Worm (Caenorhabditis elegans): ENCODE data around the gene kvs-3.

kvs-3 gene

DNA sequence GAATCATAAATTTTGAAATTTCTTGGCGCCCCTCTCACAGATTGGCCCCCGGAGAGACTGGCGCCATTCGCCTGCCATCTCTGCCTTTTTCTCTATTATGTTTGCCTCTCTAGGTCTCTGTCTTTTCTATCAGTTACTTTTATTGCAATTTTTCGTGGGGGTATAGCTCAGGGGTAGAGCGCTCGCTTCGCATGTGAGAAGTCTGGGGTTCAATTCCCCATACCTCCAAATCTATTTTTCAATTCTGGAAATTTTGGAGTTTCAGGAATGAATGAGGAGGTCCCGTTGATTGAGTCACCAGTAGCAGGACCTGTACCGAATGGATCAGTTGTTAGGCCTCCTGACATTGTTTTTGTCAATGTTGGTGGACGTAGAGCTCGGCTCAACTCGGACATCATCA is at the start of gene kvs-3:
kvs-3 (plus strand) TSS at position 266 of the 400 bp plus-strand sequence.
- TF ChIP-seq unc-62 (GFP tag; optimal IDR thresholded peaks at IDR 0.05), result no peak

ce11 chrV:9270442-9270841 is 47.7 kb upstream of the kvs-3 start:
- no peak for TF ChIP-seq unc-62 (GFP tag; optimal IDR thresholded peaks at IDR 0.05)

ce11 chrV:9271835-9272234 is 46.3 kb upstream of the kvs-3 start:
- TF ChIP-seq unc-62 (GFP tag; optimal IDR thresholded peaks at IDR 0.05), result no peak

DNA sequence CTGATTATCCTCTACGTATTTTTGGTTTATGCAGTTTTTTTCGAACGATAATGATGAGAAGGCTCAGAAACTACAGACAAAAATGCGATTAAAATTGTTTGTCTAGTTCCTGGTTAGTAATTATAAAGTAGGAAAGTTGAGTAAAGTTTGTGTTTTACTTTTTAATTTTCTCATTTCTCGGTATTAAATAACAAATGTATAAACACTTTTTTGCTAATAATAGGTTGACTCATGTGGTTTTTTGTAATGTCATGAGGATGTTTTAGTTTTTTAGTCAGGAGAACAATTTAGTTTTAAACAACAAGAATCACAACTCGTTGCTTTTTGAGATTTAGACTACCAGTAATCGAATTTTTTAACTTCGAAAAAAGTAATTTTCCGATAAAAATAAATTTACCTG is 45.5 kb upstream of the kvs-3 start:
- no peak for TF ChIP-seq unc-62 (GFP tag; optimal IDR thresholded peaks at IDR 0.05)

ce11 chrV:9273587-9273986 is 44.5 kb upstream of the kvs-3 start:
- no peak for TF ChIP-seq unc-62 (GFP tag; optimal IDR thresholded peaks at IDR 0.05)

DNA sequence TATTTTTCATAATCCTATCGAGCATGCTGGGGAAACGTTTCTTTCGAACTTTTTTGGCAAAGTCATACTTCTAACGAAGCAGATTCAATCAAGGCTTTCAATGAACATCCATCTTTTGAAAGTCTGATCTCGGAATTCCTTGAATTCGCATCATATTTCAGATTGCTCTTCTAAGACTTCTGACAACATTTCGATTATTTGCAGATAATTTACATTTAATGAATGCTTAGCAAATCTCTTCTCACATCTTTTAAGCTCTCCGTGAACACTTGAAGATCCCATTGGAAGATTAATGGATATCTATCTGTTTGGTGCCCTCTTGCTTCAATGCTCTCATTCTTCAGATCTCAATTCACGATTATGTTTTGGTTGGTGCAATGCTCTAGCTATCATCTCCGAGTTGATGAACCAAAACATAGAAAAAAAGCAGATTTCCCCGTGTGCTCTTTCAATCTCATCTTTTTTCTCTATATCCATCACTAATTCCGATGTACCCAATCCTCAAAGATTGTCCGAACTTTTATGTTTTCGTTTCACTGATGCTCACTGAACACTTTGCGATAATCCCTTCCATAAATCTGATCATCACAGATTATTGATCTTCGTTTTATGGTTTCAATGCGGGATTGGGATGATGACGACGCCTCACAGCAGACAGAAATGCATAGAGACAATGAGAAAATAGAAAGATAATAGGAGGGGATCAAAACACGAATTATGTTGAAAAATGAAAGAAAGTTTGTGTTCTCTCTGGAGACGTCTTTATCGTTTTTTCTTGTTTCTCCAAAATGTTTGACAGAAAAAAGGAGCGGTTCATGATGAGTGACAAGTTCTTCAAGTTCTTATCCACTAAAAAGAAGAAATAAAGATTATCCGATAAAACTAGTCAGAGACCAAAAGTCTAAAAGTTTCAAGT is 43.7 kb upstream of the kvs-3 start:
- TF ChIP-seq unc-62 (GFP tag; optimal IDR thresholded peaks at IDR 0.05), result no peak

- TF ChIP-seq unc-62 (GFP tag; optimal IDR thresholded peaks at IDR 0.05), result no peak
These were observed 36.0 kb upstream of the kvs-3 start, which contains the start of gene hlh-10 for ce11 chrV:9282110-9282509. hlh-10 (minus strand) TSS chrV:9282210.

- no peak for TF ChIP-seq unc-62 (GFP tag; optimal IDR thresholded peaks at IDR 0.05)
These were observed 34.7 kb upstream of the kvs-3 start for ce11 chrV:9283452-9283851.

DNA sequence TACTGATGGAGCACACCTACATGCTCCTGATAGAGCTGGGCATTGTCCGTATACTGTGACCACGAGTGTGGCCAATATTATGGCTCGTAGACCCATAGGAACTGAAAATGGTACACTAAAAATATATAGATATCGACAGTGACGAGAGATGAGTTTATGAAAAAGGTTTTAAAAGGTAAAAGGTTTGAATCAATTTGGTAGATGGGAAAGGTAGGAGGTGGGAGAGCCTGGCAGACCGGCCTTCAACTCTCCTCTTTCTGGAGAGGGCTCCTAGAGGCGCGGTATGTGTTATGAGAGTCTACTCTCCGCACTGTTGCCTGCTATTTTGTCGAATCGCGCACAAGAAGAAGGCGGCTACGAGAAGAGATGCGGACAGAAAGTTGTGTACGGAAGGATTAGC is 30.7 kb upstream of the kvs-3 start, which contains the start of gene lron-2:
lron-2 (minus strand) TSS at position 101 of the 400 bp plus-strand sequence.
- TF ChIP-seq unc-62 (GFP tag; optimal IDR thresholded peaks at IDR 0.05), result no peak

DNA sequence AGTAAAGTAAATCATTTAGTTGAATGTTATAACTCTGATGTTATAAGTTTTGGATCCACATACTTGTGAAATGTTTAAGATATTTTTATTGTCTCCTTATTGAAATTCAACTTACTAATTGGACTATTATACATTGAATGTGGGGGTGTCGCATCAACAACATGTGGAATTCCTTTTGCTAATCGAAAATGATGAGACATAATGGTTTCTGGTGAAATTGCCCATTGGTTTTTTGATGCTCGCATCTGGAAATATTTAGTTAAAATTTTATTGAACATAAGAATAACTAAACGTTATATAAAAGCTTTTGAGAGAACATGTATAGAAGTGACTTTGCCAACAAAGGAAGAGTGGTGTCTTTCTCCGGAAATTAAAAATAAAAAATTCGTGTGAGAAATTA is 26.2 kb upstream of the kvs-3 start, which contains the start of gene ZK682.7:
ZK682.7 (minus strand) TSS at position 247 of the 400 bp plus-strand sequence.
- no peak for TF ChIP-seq unc-62 (GFP tag; optimal IDR thresholded peaks at IDR 0.05)

DNA sequence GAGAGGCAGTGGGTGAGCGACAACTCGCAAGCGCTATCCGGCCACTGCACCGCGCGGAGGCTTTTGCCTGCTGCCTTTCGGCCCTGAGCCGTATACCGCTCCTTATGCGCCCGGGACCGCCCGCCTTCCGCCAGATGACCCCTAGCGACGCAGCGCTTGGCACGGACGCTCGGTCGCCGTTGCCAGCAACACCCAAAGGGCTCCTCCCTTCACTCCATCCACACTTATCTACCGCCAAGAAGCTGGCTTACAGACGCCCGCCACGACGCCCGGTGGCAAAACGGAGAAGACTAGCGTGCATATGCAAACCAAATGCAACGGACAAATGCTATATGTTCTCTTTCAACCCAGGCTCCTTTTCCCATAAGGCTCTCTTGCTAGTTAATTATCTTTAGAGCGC is 24.8 kb upstream of the kvs-3 start:
- no peak for TF ChIP-seq unc-62 (GFP tag; optimal IDR thresholded peaks at IDR 0.05)

ce11 chrV:9295581-9295980 is 22.5 kb upstream of the kvs-3 start:
- no peak for TF ChIP-seq unc-62 (GFP tag; optimal IDR thresholded peaks at IDR 0.05)

ce11 chrV:9297332-9297731 is 20.8 kb upstream of the kvs-3 start, which contains the start of gene F44A2.5:
F44A2.5 (plus strand) TSS chrV:9297632.
- TF ChIP-seq unc-62 (GFP tag; optimal IDR thresholded peaks at IDR 0.05), result no peak

ce11 chrV:9303026-9303425 is 15.1 kb upstream of the kvs-3 start, which contains the start of gene nhr-39:
nhr-39 (plus strand) TSS chrV:9303326.
- no peak for TF ChIP-seq unc-62 (GFP tag; optimal IDR thresholded peaks at IDR 0.05)

ce11 chrV:9305116-9305515 is 13.0 kb upstream of the kvs-3 start, which contains the start of gene F44A2.3:
F44A2.3 (plus strand) TSS chrV:9305416.
- TF ChIP-seq unc-62 (GFP tag; optimal IDR thresholded peaks at IDR 0.05), result no peak

DNA sequence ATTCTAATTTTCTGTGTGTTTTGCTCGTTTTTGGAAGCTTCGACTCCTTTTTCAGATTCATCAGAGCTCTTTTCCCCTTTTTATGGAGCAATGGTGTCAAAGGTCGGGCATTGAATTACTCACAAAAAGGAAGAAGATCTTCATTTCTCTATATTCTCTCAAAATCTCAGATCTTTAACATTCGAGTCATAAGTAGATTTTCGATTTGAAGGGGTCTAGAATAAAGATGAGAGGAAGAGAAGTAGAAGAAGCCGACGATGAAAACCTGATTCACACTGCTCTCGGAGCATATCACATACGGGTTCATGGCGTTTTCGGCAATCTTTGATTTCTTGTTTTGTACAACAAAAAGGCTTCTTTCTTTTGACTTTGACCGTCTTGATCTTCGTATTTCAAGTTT is 5.7 kb upstream of the kvs-3 start:
- no peak for TF ChIP-seq unc-62 (GFP tag; optimal IDR thresholded peaks at IDR 0.05)

ce11 chrV:9314408-9314807 is 3.7 kb upstream of the kvs-3 start:
- TF ChIP-seq unc-62 (GFP tag; optimal IDR thresholded peaks at IDR 0.05), result no peak

Measured in whole organism, dauer.